Worm (Caenorhabditis elegans): Measurements from ENCODE around the gene cyp-13A6.

Gene cyp-13A6

DNA sequence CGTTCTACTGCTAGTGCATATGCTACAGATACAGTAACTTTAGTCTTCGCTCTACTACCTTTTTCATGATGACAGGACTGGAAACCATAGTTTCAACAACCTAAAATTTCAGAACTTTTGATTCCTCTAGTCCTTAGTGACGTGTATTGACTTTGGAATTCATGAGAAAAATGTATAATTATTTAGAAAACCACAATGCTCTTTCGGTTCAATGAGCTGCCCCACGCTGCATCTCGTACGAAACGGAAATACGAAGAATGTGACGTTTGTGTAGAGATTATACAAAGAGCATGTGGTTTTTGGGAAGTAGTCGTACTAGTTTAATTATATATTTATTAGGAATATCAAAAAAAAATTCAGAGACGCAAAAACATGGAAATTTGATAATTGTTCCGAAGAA lies 24.1 kb downstream of the cyp-13A6 start (continued):
- TF ChIP-seq xbp-1 (tag; optimal IDR thresholded peaks at IDR 0.05): peak; percentile 2
- TF ChIP-seq nhr-237 (tag; optimal IDR thresholded peaks at IDR 0.05): no peak
- no peak for TF ChIP-seq efl-1 (optimal IDR thresholded peaks at IDR 0.05)
- TF ChIP-seq efl-1 (GFP tag; optimal IDR thresholded peaks at IDR 0.05 in 1 of 2): no peak
- TF ChIP-seq C34B4.2 (tag; optimal IDR thresholded peaks at IDR 0.05): no peak
- TF ChIP-seq sox-4 (tag; optimal IDR thresholded peaks at IDR 0.05): peak; percentile 52
- TF ChIP-seq ceh-90 (tag; optimal IDR thresholded peaks at IDR 0.05): no peak
- TF ChIP-seq nhr-47 (tag; optimal IDR thresholded peaks at IDR 0.05): peak; percentile 32

DNA sequence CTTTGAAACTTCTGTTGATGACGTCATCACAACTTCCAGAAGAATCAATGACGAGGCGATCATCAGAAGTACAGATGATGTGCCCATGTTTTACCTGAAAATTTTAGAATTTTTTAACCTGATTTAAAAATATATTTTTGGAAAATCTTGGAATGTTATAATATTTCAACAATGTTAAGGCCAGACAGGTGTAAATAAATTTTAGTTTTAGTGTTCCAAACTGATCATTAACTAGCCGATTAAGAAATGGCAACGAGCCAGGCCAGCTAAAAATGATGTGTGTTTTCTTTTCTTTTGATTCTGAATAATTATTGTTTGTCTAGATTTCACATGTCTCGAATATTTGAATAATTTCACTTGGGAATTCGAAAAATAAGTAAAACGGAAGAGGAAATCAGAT lies 26.8 kb downstream of the cyp-13A6 start, which contains the start of gene T10B9.9:
Gene T10B9.9, minus strand, starts transcription at position 101 of the 400 bp plus-strand sequence.
- TF ChIP-seq nhr-237 (tag; optimal IDR thresholded peaks at IDR 0.05): no peak

DNA sequence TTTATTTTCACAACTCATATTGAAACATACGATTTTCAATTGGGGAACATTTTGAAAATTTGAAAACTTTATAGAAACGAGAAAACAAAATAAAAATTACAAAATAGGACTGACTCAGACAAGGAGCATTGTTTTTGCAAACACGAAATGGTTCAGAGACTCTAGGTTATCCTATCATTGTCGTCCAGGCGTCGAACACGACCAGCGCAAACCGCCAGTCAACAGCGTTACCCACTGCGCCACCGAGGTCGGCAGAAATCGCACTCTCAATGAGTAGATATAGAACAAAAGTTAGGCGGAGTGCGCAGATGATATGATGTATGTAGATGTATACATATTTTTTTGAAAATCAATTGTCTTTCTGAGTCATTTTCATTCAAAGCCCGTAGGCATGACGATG lies 28.0 kb downstream of the cyp-13A6 start:
- TF ChIP-seq fkh-4 (tag; optimal IDR thresholded peaks at IDR 0.05; ENCODE audit: borderline replicate concordance): no peak
- peak in 2 of 3 experiments; percentile 32 to 82 for TF ChIP-seq ceh-82 (tag; optimal IDR thresholded peaks at IDR 0.05)
- no peak for TF ChIP-seq lin-39 (tag; optimal IDR thresholded peaks at IDR 0.05)
- TF ChIP-seq C04F5.9 (tag; optimal IDR thresholded peaks at IDR 0.05): no peak
- peak; percentile 25; the same call in 1 of the 2 replicates for TF ChIP-seq mab-9 (GFP tag; IDR thresholded peaks at IDR 0.05)
- TF ChIP-seq lin-35 (GFP tag; optimal IDR thresholded peaks at IDR 0.05): peak; percentile 48 to 68
- peak; percentile 76 for TF ChIP-seq nhr-90 (tag; optimal IDR thresholded peaks at IDR 0.05; ENCODE audit: poor library complexity)
- TF ChIP-seq hlh-4 (tag; optimal IDR thresholded peaks at IDR 0.05): peak; percentile 16
- peak; percentile 78 for TF ChIP-seq rnt-1 (tag; optimal IDR thresholded peaks at IDR 0.05)
- TF ChIP-seq swsn-7 (tag; optimal IDR thresholded peaks at IDR 0.05): peak; percentile 75
- TF ChIP-seq dpl-1 (GFP tag; optimal IDR thresholded peaks at IDR 0.05): peak in 2 of 3 experiments; percentile 49 to 53
- no peak for TF ChIP-seq ceh-90 (tag; optimal IDR thresholded peaks at IDR 0.05)
- no peak for TF ChIP-seq pqm-1 (tag; optimal IDR thresholded peaks at IDR 0.05)
- peak; percentile 50 for TF ChIP-seq jun-1 (tag; optimal IDR thresholded peaks at IDR 0.05)
- TF ChIP-seq nhr-77 (tag; optimal IDR thresholded peaks at IDR 0.05): peak; percentile 52
- no peak for TF ChIP-seq nhr-237 (tag; optimal IDR thresholded peaks at IDR 0.05)
- no peak for TF ChIP-seq efl-3 (GFP tag; optimal IDR thresholded peaks at IDR 0.05)
- no peak for TF ChIP-seq C16A3.4 (tag; optimal IDR thresholded peaks at IDR 0.05)
- no peak for TF ChIP-seq hlh-17 (GFP tag; optimal IDR thresholded peaks at IDR 0.05; ENCODE audit: borderline replicate concordance)
- no peak for TF ChIP-seq egl-27 (tag; optimal IDR thresholded peaks at IDR 0.05)
- TF ChIP-seq mdl-1 (tag; optimal IDR thresholded peaks at IDR 0.05): peak in 1 of 2 experiments; percentile 62
- TF ChIP-seq unc-30 (tag; optimal IDR thresholded peaks at IDR 0.05): no peak
- TF ChIP-seq fos-1 (tag; optimal IDR thresholded peaks at IDR 0.05): no peak
- peak; percentile 53 for TF ChIP-seq lir-3 (tag; optimal IDR thresholded peaks at IDR 0.05; ENCODE audit: poor library complexity)
- no peak for TF ChIP-seq mef-2 (tag; optimal IDR thresholded peaks at IDR 0.05)
- TF ChIP-seq elt-2 (tag; optimal IDR thresholded peaks at IDR 0.05): peak; percentile 41
- TF ChIP-seq nhr-85 (tag): peak; percentile 58
- TF ChIP-seq dsc-1 (tag; optimal IDR thresholded peaks at IDR 0.05): peak; percentile 82
- TF ChIP-seq egl-13 (tag; optimal IDR thresholded peaks at IDR 0.05): peak; percentile 44
- no peak for TF ChIP-seq nhr-76 (tag; optimal IDR thresholded peaks at IDR 0.05)
- peak; percentile 73 for TF ChIP-seq nhr-71 (tag; optimal IDR thresholded peaks at IDR 0.05)
- peak; percentile 54 for TF ChIP-seq lin-14 (GFP tag; optimal IDR thresholded peaks at IDR 0.05)
- peak; percentile 53 for TF ChIP-seq F16B12.6 (tag; optimal IDR thresholded peaks at IDR 0.05)
- peak in 2 of 6 experiments; percentile 17 to 49 for TF ChIP-seq elt-3 (tag; optimal IDR thresholded peaks at IDR 0.05)
- TF ChIP-seq aly-2 (tag; optimal IDR thresholded peaks at IDR 0.05): peak; percentile 42
- no peak for TF ChIP-seq sptf-1 (tag; optimal IDR thresholded peaks at IDR 0.05)
- peak; percentile 65 for TF ChIP-seq nhr-19 (GFP tag; conservative IDR thresholded peaks at IDR 0.05)
- TF ChIP-seq lin-13 (GFP tag; optimal IDR thresholded peaks at IDR 0.05): no peak
- TF ChIP-seq pax-3 (tag; optimal IDR thresholded peaks at IDR 0.05): peak; percentile 56
- no peak for TF ChIP-seq ztf-4 (tag; optimal IDR thresholded peaks at IDR 0.05)
- TF ChIP-seq blmp-1 (tag; optimal IDR thresholded peaks at IDR 0.05): no peak
- no peak for TF ChIP-seq Y116A8C.19 (tag; optimal IDR thresholded peaks at IDR 0.05; ENCODE audit: borderline replicate concordance)
- TF ChIP-seq ceh-88 (GFP tag; IDR thresholded peaks at IDR 0.05): peak; percentile 61; the same call in 1 of the 2 replicates

Measured in whole organism, L1 larva.